Worm (Caenorhabditis elegans): ENCODE measurements around the gene F31D5.1.

The F31D5.1 gene

DNA sequence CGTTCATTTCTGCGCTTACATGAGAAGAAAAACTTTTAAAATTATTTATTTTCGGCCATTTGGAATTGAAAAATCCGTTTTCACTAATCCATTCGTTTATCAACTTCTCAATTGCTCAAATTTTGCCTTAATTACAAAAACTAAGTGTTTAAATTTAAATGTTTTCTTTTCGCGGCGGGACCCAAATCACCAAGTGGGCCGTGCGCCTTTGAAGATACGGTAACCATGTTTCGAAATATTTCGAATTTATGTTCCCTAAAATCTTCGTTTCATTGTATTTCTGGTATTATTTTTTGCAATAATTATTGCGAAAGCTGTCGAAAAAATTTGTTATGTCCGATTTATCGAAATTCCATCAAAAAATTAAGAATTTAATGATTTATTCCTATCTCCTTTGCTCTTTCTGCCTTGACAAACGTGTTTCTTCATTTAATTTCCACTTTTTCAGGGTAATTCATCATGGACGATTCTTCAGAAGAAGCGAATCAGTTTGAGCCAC lies 7.5 kb downstream of the F31D5.1 start, which contains the start of gene C16A11.4 (continued):
- TF ChIP-seq cebp-2 (GFP tag; IDR thresholded peaks at IDR 0.05) (no peak), F57C9.4 (tag; optimal IDR thresholded peaks at IDR 0.05) (no peak), ceh-79 (tag; optimal IDR thresholded peaks at IDR 0.05) (no peak), nfya-2 (GFP tag; IDR thresholded peaks at IDR 0.05) (no peak), ztf-28 (GFP tag; IDR thresholded peaks at IDR 0.05) (no peak), let-607 (tag; optimal IDR thresholded peaks at IDR 0.05) (no peak), egrh-3 (GFP tag; IDR thresholded peaks at IDR 0.05) (no peak), lin-40 (tag; optimal IDR thresholded peaks at IDR 0.05) (no peak), F37B4.10 (GFP tag; IDR thresholded peaks at IDR 0.05) (no peak), T07F8.4 (tag; optimal IDR thresholded peaks at IDR 0.05) (no peak), C17E4.6 (GFP tag; IDR thresholded peaks at IDR 0.05) (no peak), nhr-80 (tag; optimal IDR thresholded peaks at IDR 0.05) (no peak), nhr-179 (tag; optimal IDR thresholded peaks at IDR 0.05) (no peak), sdz-38 (tag; optimal IDR thresholded peaks at IDR 0.05) (no peak), somi-1 (GFP tag; optimal IDR thresholded peaks at IDR 0.05) (no peak), B0336.3 (GFP tag; IDR thresholded peaks at IDR 0.05) (no peak), ceh-27 (GFP tag; optimal IDR thresholded peaks at IDR 0.05) (no peak), ZK185.1 (tag; optimal IDR thresholded peaks at IDR 0.05; ENCODE audit: poor library complexity, severe bottlenecking) (no peak), let-526 (GFP tag; IDR thresholded peaks at IDR 0.05) (no peak), F52B5.7 (tag; optimal IDR thresholded peaks at IDR 0.05) (no peak), pbrm-1 (GFP tag; IDR thresholded peaks at IDR 0.05) (no peak), madf-10 (tag; optimal IDR thresholded peaks at IDR 0.05) (no peak), C06A6.2 (GFP tag; conservative IDR thresholded peaks at IDR 0.05) (no peak), dox-1 (GFP tag; IDR thresholded peaks at IDR 0.05) (peak; percentile 6; the same call in 1 of the 2 replicates), K11D2.4 (GFP tag; IDR thresholded peaks at IDR 0.05) (no peak), ztf-26 (tag; optimal IDR thresholded peaks at IDR 0.05) (no peak), bed-1 (GFP tag; IDR thresholded peaks at IDR 0.05) (no peak), B0035.1 (tag; optimal IDR thresholded peaks at IDR 0.05) (no peak), akir-1 (GFP tag; optimal IDR thresholded peaks at IDR 0.05) (no peak), snpc-1.3 (tag; optimal IDR thresholded peaks at IDR 0.05; ENCODE audit: insufficient read depth) (peak; percentile 38), egl-18 (GFP tag; IDR thresholded peaks at IDR 0.05) (no peak), Y67H2A.10 (GFP tag; conservative IDR thresholded peaks at IDR 0.05) (no peak), ama-1 (optimal IDR thresholded peaks at IDR 0.05) (no peak), ama-1 (GFP tag; optimal IDR thresholded peaks at IDR 0.05) (no peak), F22D6.2 (tag; optimal IDR thresholded peaks at IDR 0.05) (no peak), die-1 (tag; optimal IDR thresholded peaks at IDR 0.05) (no peak)

DNA sequence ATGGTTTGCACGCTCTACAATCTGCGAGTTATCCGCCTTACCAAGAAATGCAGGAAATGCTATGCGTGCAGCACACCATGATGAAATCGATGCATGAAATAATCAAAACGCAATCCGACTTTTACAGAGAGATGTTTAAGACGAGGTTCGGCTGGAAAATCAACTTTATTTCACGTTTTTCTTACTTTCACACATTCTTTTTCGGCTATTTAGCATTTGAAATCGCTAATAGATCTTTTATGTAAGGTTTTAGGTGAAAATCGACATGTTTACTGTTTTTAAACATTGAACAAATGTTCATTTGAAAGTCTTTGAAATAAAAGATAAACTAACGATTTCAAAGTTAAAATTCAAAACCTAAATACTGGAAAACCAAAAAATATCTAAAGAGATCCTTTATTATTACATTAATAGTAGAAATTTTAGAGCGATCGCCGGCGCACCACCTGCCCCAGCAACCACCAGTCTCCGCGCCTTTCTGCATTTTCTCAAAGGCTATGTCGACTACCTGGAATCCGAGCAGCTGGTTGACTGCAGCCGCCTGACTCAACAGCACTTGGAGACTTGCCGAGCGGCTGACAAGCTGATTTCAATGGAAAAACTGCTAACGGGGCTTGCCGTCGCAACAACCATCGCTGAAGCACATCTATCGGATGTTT lies 9.1 kb downstream of the F31D5.1 start:
- no peak for TF ChIP-seq athp-1 (tag; optimal IDR thresholded peaks at IDR 0.05)
- no peak for TF ChIP-seq ztf-22 (GFP tag; optimal IDR thresholded peaks at IDR 0.05)
- TF ChIP-seq nhr-120 (GFP tag; IDR thresholded peaks at IDR 0.05) = no peak
- no peak for TF ChIP-seq ceh-79 (tag; optimal IDR thresholded peaks at IDR 0.05)
- no peak for TF ChIP-seq cebp-1 (GFP tag; IDR thresholded peaks at IDR 0.05)
- TF ChIP-seq cebp-1 (tag; optimal IDR thresholded peaks at IDR 0.05) = peak; percentile 4
- TF ChIP-seq lsl-1 (GFP tag; optimal IDR thresholded peaks at IDR 0.05) = peak; percentile 25
- TF ChIP-seq Y56A3A.18 (GFP tag; IDR thresholded peaks at IDR 0.05) = no peak
- peak; percentile 38; the same call in 1 of the 2 replicates for TF ChIP-seq mcd-1 (GFP tag; IDR thresholded peaks at IDR 0.05)
- TF ChIP-seq ceh-40 (GFP tag; IDR thresholded peaks at IDR 0.05) = no peak
- TF ChIP-seq unc-62 (GFP tag; optimal IDR thresholded peaks at IDR 0.05) = no peak
- peak; percentile 69 for TF ChIP-seq F49E8.2 (tag; optimal IDR thresholded peaks at IDR 0.05; ENCODE audit: insufficient read depth)
- TF ChIP-seq snpc-4 (GFP tag; optimal IDR thresholded peaks at IDR 0.05) = no peak
- no peak for TF ChIP-seq snpc-4 (tag; optimal IDR thresholded peaks at IDR 0.05)
- TF ChIP-seq nhr-179 (tag; optimal IDR thresholded peaks at IDR 0.05) = no peak
- no peak for TF ChIP-seq nfya-1 (tag; optimal IDR thresholded peaks at IDR 0.05; ENCODE audit: borderline replicate concordance, insufficient read depth)

Data from whole organism, young adult.